Worm (Caenorhabditis elegans): ENCODE measurements around the gene K11H3.3.

DNA sequence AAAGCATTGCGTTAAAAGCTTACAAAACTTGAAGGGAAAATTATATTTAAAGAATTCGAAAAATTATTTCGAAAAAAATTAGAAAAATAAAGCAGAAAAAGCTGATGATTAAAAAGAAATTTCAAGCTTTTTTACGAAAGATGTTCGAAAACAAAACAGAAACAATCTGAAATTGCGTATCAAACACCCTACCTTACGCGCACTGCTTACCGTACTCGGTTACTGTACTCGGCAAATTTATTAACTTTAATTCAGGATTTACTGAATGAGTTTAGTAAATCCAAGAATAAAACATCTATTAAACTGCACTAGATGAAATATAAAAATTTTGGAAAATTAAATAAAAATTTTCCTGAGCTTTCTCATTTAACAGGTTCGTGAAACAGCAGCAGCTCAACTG is 10.8 kb downstream of the K11H3.3 start:
- TF ChIP-seq ztf-4 (tag; optimal IDR thresholded peaks at IDR 0.05), result no peak
- no peak for TF ChIP-seq unc-39 (tag; optimal IDR thresholded peaks at IDR 0.05)
- no peak for TF ChIP-seq gmeb-1 (tag; optimal IDR thresholded peaks at IDR 0.05)
- no peak for TF ChIP-seq fos-1 (tag; optimal IDR thresholded peaks at IDR 0.05)
- no peak for TF ChIP-seq nhr-77 (tag; optimal IDR thresholded peaks at IDR 0.05)
- no peak for TF ChIP-seq snpc-4 (tag; optimal IDR thresholded peaks at IDR 0.05)
